Worm (Caenorhabditis elegans) whole organism, L3 larva: Measurements from ENCODE around the gene T25B6.6.
A peak's percentile ranks its signal among the peaks of the same experiment; 100 is the strongest.

Experiments used
- R02D3.7 ChIP-seq: fragments of 150-350 bp; optimal IDR thresholded peaks from 2 replicates; lab custom pipeline; 2014; ENCODE audit warnings: missing biosample characterization, missing genetic modification characterization
- ZK546.5 ChIP-seq: sonication (generic microtip); optimal IDR thresholded peaks from 2 replicates; lab custom pipeline; 2017; ENCODE audit warnings: missing biosample characterization, missing genetic modification characterization
- aly-2 ChIP-seq: fragments of 150-350 bp; optimal IDR thresholded peaks from 2 replicates; lab custom pipeline; 2014; ENCODE audit warnings: missing biosample characterization, missing genetic modification characterization
- ama-1 ChIP-seq: fragments of 150-350 bp; optimal IDR thresholded peaks from 2 replicates; lab custom pipeline; 2018
- ceh-16 ChIP-seq: sonication (generic microtip); optimal IDR thresholded peaks from 2 replicates; lab custom pipeline; 2017; ENCODE audit warnings: missing biosample characterization, missing genetic modification characterization
- ceh-28 ChIP-seq: fragments of 150-350 bp; optimal IDR thresholded peaks from 2 replicates; lab custom pipeline; 2014; ENCODE audit warnings: missing biosample characterization, missing genetic modification reagents, missing genetic modification characterization
- ceh-82 ChIP-seq: fragments of 150-350 bp; optimal IDR thresholded peaks from 2 replicates; lab custom pipeline; 2014; ENCODE audit warnings: missing biosample characterization, missing genetic modification characterization
- ceh-9 ChIP-seq: sonication (generic microtip); optimal IDR thresholded peaks from 2 replicates; lab custom pipeline; 2018; ENCODE audit warnings: missing biosample characterization, missing genetic modification characterization
- daf-12 ChIP-seq: fragments of 150-350 bp; optimal IDR thresholded peaks from 2 replicates; lab custom pipeline; 2014; ENCODE audit warnings: missing biosample characterization, missing genetic modification reagents, missing genetic modification characterization
- egl-27 ChIP-seq: sonication (generic microtip); optimal IDR thresholded peaks from 4 replicates; lab custom pipeline; 2017; ENCODE audit warnings: missing biosample characterization, missing genetic modification reagents, missing genetic modification characterization
- egl-5 ChIP-seq: fragments of 150-350 bp; optimal IDR thresholded peaks from 2 replicates; lab custom pipeline; 2017; ENCODE audit warnings: missing biosample characterization, missing genetic modification reagents, missing genetic modification characterization, inconsistent platforms
- elt-1 ChIP-seq: fragments of 150-350 bp; optimal IDR thresholded peaks from 2 replicates; lab custom pipeline; 2014; ENCODE audit warnings: missing biosample characterization, missing genetic modification characterization
- elt-2 ChIP-seq: sonication (generic microtip); optimal IDR thresholded peaks from 2 replicates; lab custom pipeline; 2016; ENCODE audit warnings: missing genetic modification reagents, mild to moderate bottlenecking, missing genetic modification characterization, missing compliant biosample characterization
- elt-3 ChIP-seq, 3 experiments: fragments of 150-350 bp in 1 of 3; sonication (generic microtip) in 2 of 3; optimal IDR thresholded peaks; 2 replicates in 2 of 3; 4 replicates in 1 of 3; lab custom pipeline; 2014 to 2017; ENCODE audit warnings: missing biosample characterization in 3 of 3, missing genetic modification characterization in 3 of 3
- eor-1 ChIP-seq, 2 experiments: fragments of 150-350 bp; optimal IDR thresholded peaks; 2 replicates each; lab custom pipeline; 2014 to 2018; ENCODE audit warnings: missing biosample characterization in 2 of 2, missing genetic modification characterization in 2 of 2
- fkh-10 ChIP-seq: sonication (generic microtip); optimal IDR thresholded peaks from 2 replicates; lab custom pipeline; 2017; ENCODE audit warnings: missing biosample characterization, missing genetic modification reagents, missing genetic modification characterization
- fkh-2 ChIP-seq: fragments of 150-350 bp; optimal IDR thresholded peaks from 2 replicates; lab custom pipeline; 2014; ENCODE audit warnings: missing biosample characterization, missing genetic modification reagents, missing genetic modification characterization
- fos-1 ChIP-seq: fragments of 150-350 bp; optimal IDR thresholded peaks from 2 replicates; lab custom pipeline; 2014; ENCODE audit warnings: missing biosample characterization, missing genetic modification characterization
- hmg-11 ChIP-seq: sonication (generic microtip); optimal IDR thresholded peaks from 2 replicates; lab custom pipeline; 2016; ENCODE audit warnings: missing genetic modification characterization, missing compliant biosample characterization
- jun-1 ChIP-seq: fragments of 150-350 bp; optimal IDR thresholded peaks from 2 replicates; lab custom pipeline; 2014; ENCODE audit warnings: missing biosample characterization, missing genetic modification reagents, missing genetic modification characterization
- lin-15B ChIP-seq: fragments of 150-350 bp; optimal IDR thresholded peaks from 2 replicates; lab custom pipeline; 2014; ENCODE audit warnings: missing biosample characterization, missing genetic modification characterization
- lin-39 ChIP-seq: fragments of 150-350 bp; optimal IDR thresholded peaks from 2 replicates; lab custom pipeline; 2018; ENCODE audit warnings: missing biosample characterization, missing genetic modification reagents, missing genetic modification characterization
- lsy-12 ChIP-seq: sonication (generic microtip); optimal IDR thresholded peaks from 2 replicates; lab custom pipeline; 2016; ENCODE audit warnings: mild to moderate bottlenecking, missing genetic modification characterization, missing compliant biosample characterization
- mdl-1 ChIP-seq: fragments of 150-350 bp; optimal IDR thresholded peaks from 2 replicates; lab custom pipeline; 2014; ENCODE audit warnings: missing biosample characterization, missing genetic modification characterization
- mml-1 ChIP-seq: fragments of 150-350 bp; sonication (generic microtip); optimal IDR thresholded peaks from 3 replicates; lab custom pipeline; 2014; ENCODE audit warnings: missing biosample characterization, missing genetic modification characterization
- nfya-1 ChIP-seq: sonication (generic microtip); optimal IDR thresholded peaks from 2 replicates; lab custom pipeline; 2017; ENCODE audit warnings: missing genetic modification characterization, mild to moderate bottlenecking, missing compliant biosample characterization, antibody characterized with exemption, moderate library complexity; ENCODE audit not compliant: insufficient read depth
- nhr-11 ChIP-seq: fragments of 150-350 bp; optimal IDR thresholded peaks from 2 replicates; lab custom pipeline; 2014; ENCODE audit warnings: missing biosample characterization, missing genetic modification characterization
- nhr-12 ChIP-seq: fragments of 150-350 bp; optimal IDR thresholded peaks from 2 replicates; lab custom pipeline; 2014; ENCODE audit warnings: missing biosample characterization, missing genetic modification characterization
- nhr-23 ChIP-seq: fragments of 150-350 bp; optimal IDR thresholded peaks from 2 replicates; lab custom pipeline; 2014; ENCODE audit warnings: missing biosample characterization, missing genetic modification reagents, missing genetic modification characterization
- nhr-237 ChIP-seq: fragments of 150-350 bp; optimal IDR thresholded peaks from 2 replicates; lab custom pipeline; 2014; ENCODE audit warnings: missing biosample characterization, missing genetic modification characterization
- nhr-25 ChIP-seq: sonication (generic microtip); optimal IDR thresholded peaks from 2 replicates; lab custom pipeline; 2017; ENCODE audit warnings: missing biosample characterization, missing genetic modification characterization
- nhr-43 ChIP-seq: sonication (generic microtip); optimal IDR thresholded peaks from 2 replicates; lab custom pipeline; 2016; ENCODE audit warnings: mild to moderate bottlenecking, missing genetic modification characterization, missing compliant biosample characterization; ENCODE audit not compliant: poor library complexity, severe bottlenecking
- nhr-67 ChIP-seq: fragments of 150-350 bp; optimal IDR thresholded peaks from 2 replicates; lab custom pipeline; 2014; ENCODE audit warnings: missing biosample characterization, missing genetic modification characterization
- nhr-76 ChIP-seq: fragments of 150-350 bp; sonication (generic microtip); optimal IDR thresholded peaks from 5 replicates; lab custom pipeline; 2014; ENCODE audit warnings: missing biosample characterization, missing genetic modification characterization
- nhr-77 ChIP-seq: fragments of 150-350 bp; optimal IDR thresholded peaks from 2 replicates; lab custom pipeline; 2014; ENCODE audit warnings: missing biosample characterization, missing genetic modification characterization
- pha-4 ChIP-seq: fragments of 150-350 bp; optimal IDR thresholded peaks from 2 replicates; lab custom pipeline; 2014; ENCODE audit warnings: missing biosample characterization, missing genetic modification reagents, missing genetic modification characterization
- pqm-1 ChIP-seq: fragments of 150-350 bp; optimal IDR thresholded peaks from 2 replicates; lab custom pipeline; 2017; ENCODE audit warnings: missing biosample characterization, missing genetic modification characterization, inconsistent platforms
- sea-2 ChIP-seq: fragments of 150-350 bp; sonication (generic microtip); optimal IDR thresholded peaks from 4 replicates; lab custom pipeline; 2014; ENCODE audit warnings: missing biosample characterization, missing genetic modification reagents, missing genetic modification characterization
- skn-1 ChIP-seq: fragments of 150-350 bp; optimal IDR thresholded peaks from 2 replicates; lab custom pipeline; 2014; ENCODE audit warnings: missing biosample characterization, missing genetic modification characterization
- snpc-4 ChIP-seq: fragments of 150-350 bp; optimal IDR thresholded peaks from 2 replicates; lab custom pipeline; 2014; ENCODE audit warnings: missing biosample characterization, missing genetic modification characterization
- tbx-2 ChIP-seq: sonication (generic microtip); optimal IDR thresholded peaks from 2 replicates; lab custom pipeline; 2016; ENCODE audit warnings: mild to moderate bottlenecking, missing genetic modification characterization, missing compliant biosample characterization
- unc-39 ChIP-seq: sonication (generic microtip); optimal IDR thresholded peaks from 4 replicates; lab custom pipeline; 2017; ENCODE audit warnings: missing biosample characterization, missing genetic modification characterization
- zag-1 ChIP-seq: fragments of 150-350 bp; optimal IDR thresholded peaks from 2 replicates; lab custom pipeline; 2014; ENCODE audit warnings: missing biosample characterization, missing genetic modification characterization
- ztf-11 ChIP-seq: fragments of 150-350 bp; optimal IDR thresholded peaks from 2 replicates; lab custom pipeline; 2014; ENCODE audit warnings: missing biosample characterization, missing genetic modification characterization
- ztf-4 ChIP-seq: fragments of 150-350 bp; optimal IDR thresholded peaks from 2 replicates; lab custom pipeline; 2014; ENCODE audit warnings: missing biosample characterization, missing genetic modification characterization

The T25B6.6 gene

ce11 chrX:8996496-8997116 is 26.1 kb downstream of the T25B6.6 start:
- TF ChIP-seq ama-1 (lab: Kevin White, UChicago) (no peak), ztf-4 (tag; lab: Kevin White, UChicago) (no peak), snpc-4 (no peak), pha-4 (tag; lab: Kevin White, UChicago) (peak; percentile 27), nfya-1 (no peak), fkh-10 (GFP tag; lab: Kevin White, UChicago) (peak; percentile 89), egl-5 (no peak), elt-1 (no peak), mdl-1 (tag; lab: Kevin White, UChicago) (no peak), ceh-16 (no peak), tbx-2 (tag; lab: Kevin White, UChicago) (no peak), lsy-12 (no peak), nhr-11 (tag; lab: Kevin White, UChicago) (no peak), jun-1 (tag; lab: Kevin White, UChicago) (no peak), daf-12 (tag; lab: Kevin White, UChicago) (no peak), ZK546.5 (tag; lab: Kevin White, UChicago) (no peak), unc-39 (tag; lab: Kevin White, UChicago) (no peak), ceh-28 (tag; lab: Kevin White, UChicago) (no peak)

- TF ChIP-seq ceh-28 (tag; lab: Kevin White, UChicago) (peak; percentile 4), nhr-67 (no peak), R02D3.7 (tag; lab: Kevin White, UChicago) (no peak), lin-39 (peak; percentile 61), nhr-25 (no peak), nhr-76 (tag; lab: Kevin White, UChicago) (no peak), egl-27 (no peak), tbx-2 (tag; lab: Kevin White, UChicago) (peak; percentile 34), nhr-11 (tag; lab: Kevin White, UChicago) (no peak), zag-1 (tag; lab: Kevin White, UChicago) (no peak), nhr-237 (no peak), ztf-4 (tag; lab: Kevin White, UChicago) (no peak), sea-2 (GFP tag; lab: Kevin White, UChicago) (no peak), lin-15B (tag; lab: Kevin White, UChicago) (no peak), nhr-77 (tag; lab: Kevin White, UChicago) (no peak), pqm-1 (tag; lab: Kevin White, UChicago) (no peak), hmg-11 (tag; lab: Kevin White, UChicago) (peak; percentile 90), aly-2 (no peak), snpc-4 (peak; percentile 40), nhr-23 (tag; lab: Kevin White, UChicago) (no peak), elt-2 (tag; lab: Kevin White, UChicago) (no peak), fkh-2 (tag; lab: Kevin White, UChicago) (no peak), nhr-12 (tag; lab: Kevin White, UChicago) (no peak), fos-1 (no peak), eor-1 (tag; optimal IDR thresholded peaks at IDR 0.05; lab: Kevin White, UChicago) (no peak), jun-1 (tag; lab: Kevin White, UChicago) (no peak), ama-1 (lab: Kevin White, UChicago) (no peak), mml-1 (no peak), pha-4 (tag; lab: Kevin White, UChicago) (no peak), mdl-1 (tag; lab: Kevin White, UChicago) (no peak), daf-12 (tag; lab: Kevin White, UChicago) (no peak), unc-39 (tag; lab: Kevin White, UChicago) (no peak), skn-1 (tag; lab: Kevin White, UChicago) (no peak), nhr-43 (tag; lab: Kevin White, UChicago) (no peak), ceh-82 (tag; lab: Kevin White, UChicago) (peak; percentile 16), fkh-10 (GFP tag; lab: Kevin White, UChicago) (peak; percentile 41), lsy-12 (peak; percentile 18), ztf-11 (no peak), egl-5 (no peak), ceh-16 (no peak), ceh-9 (tag; lab: Kevin White, UChicago) (no peak), nfya-1 (peak; percentile 71), elt-3 (tag; optimal IDR thresholded peaks at IDR 0.05; lab: Kevin White, UChicago) (no peak)
These were observed 27.1 kb downstream of the T25B6.6 start for ce11 chrX:8995527-8995946.
